Worm (Caenorhabditis elegans) whole organism, early embryonic: ENCODE results near the gene T05H10.4.

Source experiments
- B0310.2 ChIP-seq: sonication (generic microtip); optimal IDR thresholded peaks from 2 replicates; lab custom pipeline; 2016; ENCODE audit warnings: mild to moderate bottlenecking, missing genetic modification characterization, missing compliant biosample characterization
- F13C5.2 ChIP-seq: sonication (generic microtip); optimal IDR thresholded peaks from 2 replicates; lab custom pipeline; 2017; ENCODE audit warnings: mild to moderate bottlenecking, missing genetic modification characterization, inconsistent platforms, missing compliant biosample characterization
- aly-1 ChIP-seq: sonication (generic microtip); optimal IDR thresholded peaks from 2 replicates; lab custom pipeline; 2016; ENCODE audit warnings: missing genetic modification characterization, missing compliant biosample characterization
- ama-1 ChIP-seq: fragments of 150-350 bp; optimal IDR thresholded peaks from 2 replicates; lab custom pipeline; 2014
- ceh-13 ChIP-seq: fragments of 200-800 bp; sonication (Bioruptor generic); optimal IDR thresholded peaks from 2 replicates; lab custom pipeline; 2018; ENCODE audit warnings: mild to moderate bottlenecking, missing genetic modification characterization, missing compliant biosample characterization
- ceh-36 ChIP-seq: sonication (generic microtip); optimal IDR thresholded peaks from 2 replicates; lab custom pipeline; 2016; ENCODE audit warnings: missing genetic modification characterization, inconsistent platforms, missing compliant biosample characterization
- ets-7 ChIP-seq: sonication (generic microtip); optimal IDR thresholded peaks from 2 replicates; lab custom pipeline; 2016; ENCODE audit warnings: missing genotype, missing genetic modification characterization, missing compliant biosample characterization
- flt-1 ChIP-seq: fragments of 200-800 bp; sonication (Bioruptor generic); IDR thresholded peaks from 2 replicates; pipeline ENCODE4 v1.3.6; 2022; ENCODE audit warnings: missing genetic modification characterization, missing compliant biosample characterization
- hmbx-1 ChIP-seq: sonication (generic microtip); optimal IDR thresholded peaks from 2 replicates; lab custom pipeline; 2016; ENCODE audit warnings: mild to moderate bottlenecking, missing genetic modification characterization, missing compliant biosample characterization
- hmg-4 ChIP-seq: fragments of 200-800 bp; sonication (Bioruptor generic); optimal IDR thresholded peaks from 2 replicates; lab custom pipeline; 2018; ENCODE audit warnings: mild to moderate bottlenecking, missing genetic modification characterization, missing compliant biosample characterization
- hnd-1 ChIP-seq: sonication (generic microtip); optimal IDR thresholded peaks from 2 replicates; lab custom pipeline; 2016; ENCODE audit warnings: missing genetic modification characterization, missing compliant biosample characterization
- pes-1 ChIP-seq: fragments of 200-800 bp; sonication (Bioruptor generic); IDR thresholded peaks from 2 replicates; pipeline ENCODE4 v1.3.6; 2022; ENCODE audit warnings: missing genetic modification reagents, missing genetic modification characterization, missing compliant biosample characterization
- scrt-1 ChIP-seq: fragments of 200-800 bp; sonication (Bioruptor generic); IDR thresholded peaks from 2 replicates; pipeline ENCODE4 v1.3.6; 2022; ENCODE audit warnings: missing genetic modification characterization, missing compliant biosample characterization
- sea-1 ChIP-seq: fragments of 200-800 bp; sonication (Bioruptor generic); conservative IDR thresholded peaks from 2 replicates; pipeline ENCODE4 v1.3.6; 2022; ENCODE audit warnings: missing genetic modification characterization, missing compliant biosample characterization
- tbx-11 ChIP-seq: fragments of 200-800 bp; sonication (Bioruptor generic); IDR thresholded peaks from 2 replicates; pipeline ENCODE4 v1.3.6; 2022; ENCODE audit warnings: missing genetic modification characterization, missing compliant biosample characterization
- tbx-37 ChIP-seq: fragments of 200-800 bp; sonication (Bioruptor generic); conservative IDR thresholded peaks from 2 replicates; pipeline ENCODE4 v1.3.6; 2022; ENCODE audit warnings: missing genetic modification reagents, missing genetic modification characterization, missing compliant biosample characterization
- tra-4 ChIP-seq: sonication (generic microtip); optimal IDR thresholded peaks from 2 replicates; lab custom pipeline; 2017; ENCODE audit warnings: missing genetic modification characterization, missing compliant biosample characterization

Gene T05H10.4

DNA sequence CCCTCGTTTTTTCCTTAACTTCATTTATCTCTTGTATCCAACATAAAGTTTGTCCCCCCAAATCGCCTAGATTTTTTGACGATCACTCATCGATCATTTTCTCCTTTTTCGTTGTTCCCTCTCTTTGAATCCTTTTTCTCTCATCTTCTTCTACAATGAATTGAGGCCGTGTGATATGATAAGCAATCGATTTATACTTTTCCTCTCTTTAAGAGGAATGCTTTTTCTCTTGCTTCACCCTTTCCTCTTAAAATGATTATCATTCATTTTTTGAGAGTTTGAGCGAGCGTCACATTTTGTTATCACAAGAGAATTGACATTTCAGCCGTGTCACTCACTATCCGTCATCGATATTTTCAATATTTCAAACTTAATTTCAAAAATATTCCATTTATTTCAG lies 25.1 kb downstream of the T05H10.4 start, which contains the start of gene K02C4.5:
Gene K02C4.5, plus strand, starts transcription at position 395 of the 400 bp plus-strand sequence.
- no peak for TF ChIP-seq F13C5.2 (tag; lab: Kevin White, UChicago)
- no peak for TF ChIP-seq ama-1 (lab: Kevin White, UChicago)
- no peak for TF ChIP-seq pes-1 (GFP tag; lab: Robert Waterston, UW)
- TF ChIP-seq ets-7 (tag; lab: Kevin White, UChicago): no peak
- TF ChIP-seq flt-1 (GFP tag; lab: Robert Waterston, UW): no peak
- no peak for TF ChIP-seq hmbx-1
- no peak for TF ChIP-seq tra-4
- no peak for TF ChIP-seq tbx-11
- no peak for TF ChIP-seq hmg-4 (GFP tag; lab: Kevin White, UChicago)
- no peak for TF ChIP-seq hnd-1
- TF ChIP-seq aly-1 (tag; lab: Kevin White, UChicago): no peak

DNA sequence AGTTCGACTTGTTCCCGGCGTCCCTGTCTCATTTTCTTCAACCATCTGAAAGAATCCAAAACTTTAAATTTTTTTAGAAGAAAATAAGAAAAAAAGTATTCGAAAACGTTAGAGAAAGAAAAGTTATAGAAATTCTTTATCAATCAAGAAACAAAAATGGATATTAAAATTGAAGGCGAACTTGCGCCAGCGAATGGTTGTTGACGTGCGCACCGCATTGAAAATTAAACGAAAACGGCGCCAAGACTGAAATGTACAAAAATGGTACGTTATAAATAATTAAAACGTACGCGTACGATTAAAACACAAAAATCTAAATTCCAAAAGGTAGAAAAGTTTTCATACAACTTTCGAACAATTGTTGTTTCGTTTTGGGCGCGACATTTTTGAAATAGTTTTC lies 33.9 kb downstream of the T05H10.4 start, which contains the start of gene K02C4.3:
Gene K02C4.3, minus strand, starts transcription at position 51 of the 400 bp plus-strand sequence.
- TF ChIP-seq ets-7 (tag; lab: Kevin White, UChicago) (no peak), ama-1 (lab: Kevin White, UChicago) (no peak), flt-1 (GFP tag; lab: Robert Waterston, UW) (no peak), hnd-1 (no peak), pes-1 (GFP tag; lab: Robert Waterston, UW) (no peak), aly-1 (tag; lab: Kevin White, UChicago) (no peak), F13C5.2 (tag; lab: Kevin White, UChicago) (no peak), B0310.2 (tag; lab: Kevin White, UChicago) (no peak), tbx-11 (no peak)

DNA sequence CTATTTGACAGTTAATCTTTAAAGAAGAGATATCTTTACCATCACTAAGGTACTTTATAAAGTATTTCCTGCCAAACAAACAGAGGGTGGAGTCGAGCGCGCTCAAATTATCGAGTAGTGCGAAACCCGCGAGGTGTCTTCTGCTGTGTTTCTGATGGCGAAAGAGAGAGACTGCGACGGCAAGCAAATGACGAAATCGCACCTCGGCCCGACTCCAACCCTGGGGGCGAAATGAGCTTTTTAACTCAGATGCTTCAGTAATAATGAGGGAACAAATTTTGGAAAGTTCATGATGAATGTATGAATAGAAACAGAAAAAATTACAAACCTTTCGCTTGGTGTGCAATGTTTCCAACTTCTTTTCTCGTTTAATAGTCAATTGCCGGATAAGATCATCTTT lies 38.6 kb downstream of the T05H10.4 start:
- TF ChIP-seq B0310.2 (tag; lab: Kevin White, UChicago) (no peak), ama-1 (lab: Kevin White, UChicago) (peak; percentile 66), ceh-13 (GFP tag; lab: Kevin White, UChicago) (no peak), hmg-4 (GFP tag; lab: Kevin White, UChicago) (peak; percentile 20), hnd-1 (no peak)

DNA sequence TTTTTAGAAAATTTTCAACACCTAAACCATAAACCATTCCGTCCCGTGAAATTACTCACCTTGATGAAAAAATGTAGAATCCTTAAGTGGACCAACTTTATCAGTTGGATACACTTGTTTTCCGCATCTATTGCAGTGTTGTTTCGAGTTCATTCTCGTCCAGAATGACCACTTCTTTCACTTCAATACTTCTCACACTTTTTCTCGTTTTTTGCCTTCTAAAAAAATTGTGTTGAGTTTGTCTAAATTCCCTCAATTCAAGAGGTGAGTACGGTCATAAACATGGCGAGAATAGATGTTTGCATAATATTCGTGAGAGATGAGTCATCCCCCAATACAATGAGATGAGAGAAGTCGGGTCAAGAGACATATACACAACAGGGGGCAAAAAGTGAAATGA lies 39.6 kb downstream of the T05H10.4 start, which contains the start of gene ltd-1:
Gene ltd-1, minus strand, starts transcription at position 218 of the 400 bp plus-strand sequence.
- TF ChIP-seq sea-1 (GFP tag; lab: Robert Waterston, UW) (no peak), ceh-13 (GFP tag; lab: Kevin White, UChicago) (no peak), ets-7 (tag; lab: Kevin White, UChicago) (no peak), tra-4 (no peak), pes-1 (GFP tag; lab: Robert Waterston, UW) (no peak)

DNA sequence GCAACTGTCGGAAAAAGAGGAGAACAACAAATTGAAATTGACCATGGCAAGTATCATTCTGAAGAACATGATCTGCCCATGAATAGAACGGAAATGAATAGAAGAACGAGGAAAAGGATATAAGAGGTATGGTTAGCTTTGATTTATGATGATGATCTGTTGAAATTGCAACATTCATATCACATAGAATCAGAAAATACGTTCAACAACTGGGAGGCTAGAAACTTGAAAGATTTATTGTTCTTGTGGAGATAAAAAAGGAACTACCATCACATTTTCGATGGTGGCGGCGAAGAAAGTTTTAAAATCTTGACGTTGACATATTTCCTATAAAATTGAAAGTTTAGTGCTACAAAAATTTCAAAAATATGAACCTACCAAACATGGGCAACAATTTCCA lies 40.3 kb downstream of the T05H10.4 start:
- no peak for TF ChIP-seq sea-1 (GFP tag; lab: Robert Waterston, UW)
- TF ChIP-seq tra-4: no peak
- TF ChIP-seq ceh-13 (GFP tag; lab: Kevin White, UChicago): no peak
- no peak for TF ChIP-seq tbx-37 (GFP tag; lab: Robert Waterston, UW)
- no peak for TF ChIP-seq hmbx-1

DNA sequence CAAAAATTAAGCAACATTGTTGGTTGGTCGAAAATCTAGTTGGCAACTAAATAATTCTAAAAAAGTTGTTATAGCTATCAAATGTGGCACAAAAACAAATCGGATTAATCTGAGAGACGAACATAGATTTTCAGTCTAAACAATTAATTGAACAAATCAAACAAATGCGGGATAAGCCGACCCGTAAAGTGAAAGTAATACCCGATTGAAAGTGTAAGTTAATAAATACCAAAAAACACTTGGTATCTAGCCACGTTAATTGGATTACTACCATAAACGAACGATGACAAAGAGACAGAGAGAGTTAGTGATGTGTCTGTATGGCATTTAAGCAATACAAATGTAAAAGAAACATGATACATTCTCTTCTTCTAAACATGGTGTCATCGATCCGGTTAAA lies 41.0 kb downstream of the T05H10.4 start:
- no peak for TF ChIP-seq hmg-4 (GFP tag; lab: Kevin White, UChicago)
- no peak for TF ChIP-seq tbx-37 (GFP tag; lab: Robert Waterston, UW)
- no peak for TF ChIP-seq F13C5.2 (tag; lab: Kevin White, UChicago)
- no peak for TF ChIP-seq ets-7 (tag; lab: Kevin White, UChicago)
- no peak for TF ChIP-seq ceh-36 (tag; lab: Kevin White, UChicago)
- no peak for TF ChIP-seq ceh-13 (GFP tag; lab: Kevin White, UChicago)
- no peak for TF ChIP-seq hmbx-1
- no peak for TF ChIP-seq aly-1 (tag; lab: Kevin White, UChicago)
- TF ChIP-seq pes-1 (GFP tag; lab: Robert Waterston, UW): no peak
- no peak for TF ChIP-seq flt-1 (GFP tag; lab: Robert Waterston, UW)
- no peak for TF ChIP-seq tra-4

DNA sequence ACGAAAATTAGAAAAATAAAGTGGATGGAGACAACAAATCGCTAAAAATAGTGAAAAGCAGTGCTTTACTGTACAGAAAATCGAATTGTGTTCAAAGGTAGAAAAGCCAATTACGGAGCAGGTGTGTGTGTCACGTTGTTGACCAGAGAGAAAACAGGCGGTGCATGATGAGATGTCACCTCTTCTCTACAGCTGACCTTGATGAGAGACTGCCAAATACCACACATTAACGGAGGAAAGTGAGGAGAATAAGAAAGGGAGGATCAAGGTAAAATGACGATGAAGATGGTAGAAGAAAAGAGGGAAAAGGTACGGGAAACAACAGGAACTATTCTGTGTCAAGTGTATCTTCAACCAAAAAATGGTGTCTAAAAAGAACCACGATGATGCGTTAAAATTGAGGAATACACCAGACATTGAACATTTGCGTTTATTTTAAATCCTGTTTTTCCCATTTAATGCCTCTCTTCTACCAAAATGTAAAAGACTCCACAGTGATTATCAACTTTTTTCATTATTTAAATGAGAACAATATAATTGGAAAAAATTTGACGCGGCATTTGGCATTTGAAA lies 46.3 kb downstream of the T05H10.4 start:
- TF ChIP-seq ceh-36 (tag; lab: Kevin White, UChicago): no peak
- no peak for TF ChIP-seq tbx-37 (GFP tag; lab: Robert Waterston, UW)

DNA sequence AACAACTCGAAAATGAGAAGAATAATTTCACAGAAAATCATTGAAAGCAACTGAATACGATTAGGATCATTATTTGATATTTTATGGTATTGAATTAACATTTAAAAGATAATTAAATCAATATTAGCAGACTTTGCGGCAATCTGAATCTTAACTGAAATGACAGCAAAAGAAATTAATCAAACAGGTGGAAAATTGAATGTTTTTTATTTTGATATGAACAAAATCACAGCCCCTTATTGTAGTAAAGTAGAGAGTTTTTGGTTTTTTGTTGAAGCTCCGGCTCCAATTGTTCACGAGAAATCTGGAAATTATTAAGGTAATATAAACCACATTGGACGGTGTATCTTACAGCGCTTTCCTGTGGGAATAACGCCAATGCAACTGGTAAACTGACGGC lies 49.1 kb downstream of the T05H10.4 start, which contains the start of gene sre-2:
Gene sre-2, minus strand, starts transcription at position 101 of the 400 bp plus-strand sequence.
- TF ChIP-seq tbx-11: no peak
- TF ChIP-seq hmbx-1: no peak
- TF ChIP-seq hnd-1: no peak
- no peak for TF ChIP-seq aly-1 (tag; lab: Kevin White, UChicago)
- TF ChIP-seq flt-1 (GFP tag; lab: Robert Waterston, UW): no peak
- TF ChIP-seq ceh-13 (GFP tag; lab: Kevin White, UChicago): no peak
- no peak for TF ChIP-seq sea-1 (GFP tag; lab: Robert Waterston, UW)
- TF ChIP-seq F13C5.2 (tag; lab: Kevin White, UChicago): no peak
- no peak for TF ChIP-seq tra-4
- no peak for TF ChIP-seq pes-1 (GFP tag; lab: Robert Waterston, UW)
- no peak for TF ChIP-seq scrt-1
- TF ChIP-seq ceh-36 (tag; lab: Kevin White, UChicago): no peak
